Fruit fly (Drosophila melanogaster) whole organism, pupa: Measurements from ENCODE around the gene Npc1b.

Source experiments
- CG10348 ChIP-seq: fragments of 200-800 bp; sonication (Bioruptor generic); IDR thresholded peaks from 2 replicates; pipeline ENCODE4 v1.3.6; 2022; ENCODE audit warnings: missing biosample characterization, missing genetic modification characterization
- CG12605 ChIP-seq: fragments of 200-800 bp; sonication (Bioruptor generic); IDR thresholded peaks from 2 replicates; pipeline ENCODE4 v1.3.6; 2022; ENCODE audit warnings: missing biosample characterization, missing genetic modification characterization
- CG13204 ChIP-seq: fragments of 200-800 bp; sonication (Bioruptor generic); optimal IDR thresholded peaks from 2 replicates; lab custom pipeline; 2018; ENCODE audit warnings: missing biosample characterization, mild to moderate bottlenecking, missing genetic modification characterization, moderate library complexity
- CG14655 ChIP-seq: fragments of 200-800 bp; sonication (Bioruptor generic); optimal IDR thresholded peaks from 3 replicates; lab custom pipeline; 2017; ENCODE audit warnings: mild to moderate bottlenecking, missing biosample characterization, missing genetic modification reagents, missing genetic modification characterization
- CG15710 ChIP-seq: fragments of 200-800 bp; sonication (Bioruptor generic); optimal IDR thresholded peaks from 2 replicates; lab custom pipeline; 2018; ENCODE audit warnings: missing biosample characterization, mild to moderate bottlenecking, missing genetic modification characterization, moderate library complexity
- CG17806 ChIP-seq: fragments of 200-800 bp; sonication (Bioruptor generic); optimal IDR thresholded peaks from 2 replicates; lab custom pipeline; 2018; ENCODE audit warnings: missing biosample characterization, mild to moderate bottlenecking, missing genetic modification characterization, moderate library complexity
- CG32121 ChIP-seq: fragments of 200-800 bp; sonication (Bioruptor generic); IDR thresholded peaks from 2 replicates; pipeline ENCODE4 v1.3.6; 2022; ENCODE audit warnings: missing biosample characterization, missing genetic modification characterization
- CG34367 ChIP-seq: fragments of 200-800 bp; sonication (Bioruptor generic); optimal IDR thresholded peaks from 2 replicates; lab custom pipeline; 2018; ENCODE audit warnings: missing biosample characterization, mild to moderate bottlenecking, missing genetic modification characterization
- CG4496 ChIP-seq: fragments of 200-800 bp; sonication (Bioruptor generic); IDR thresholded peaks from 3 replicates; pipeline ENCODE4 v1.3.6; 2022; ENCODE audit warnings: missing biosample characterization, missing genetic modification characterization
- CG8159 ChIP-seq: fragments of 200-800 bp; sonication (Bioruptor generic); optimal IDR thresholded peaks from 3 replicates; lab custom pipeline; 2018; ENCODE audit warnings: missing biosample characterization, mild to moderate bottlenecking, missing genetic modification characterization, moderate library complexity
- CG8301 ChIP-seq: fragments of 200-800 bp; sonication (Bioruptor generic); optimal IDR thresholded peaks from 2 replicates; lab custom pipeline; 2018; ENCODE audit warnings: missing biosample characterization, mild to moderate bottlenecking, missing genetic modification characterization
- CG9948 ChIP-seq: fragments of 200-800 bp; sonication (Bioruptor generic); optimal IDR thresholded peaks from 2 replicates; lab custom pipeline; 2018; ENCODE audit warnings: missing biosample characterization, mild to moderate bottlenecking, missing genetic modification characterization, moderate library complexity
- D1 ChIP-seq: fragments of 200-800 bp; sonication (Bioruptor generic); optimal IDR thresholded peaks from 2 replicates; lab custom pipeline; 2018; ENCODE audit warnings: missing biosample characterization, mild to moderate bottlenecking, missing genetic modification characterization, moderate library complexity
- EcR ChIP-seq: fragments of 200-800 bp; sonication (Bioruptor generic); optimal IDR thresholded peaks from 3 replicates; lab custom pipeline; 2019; ENCODE audit warnings: missing biosample characterization, missing genetic modification characterization, mild to moderate bottlenecking, moderate library complexity, missing genetic modification reagents
- Ets98B ChIP-seq: fragments of 200-800 bp; sonication (Bioruptor generic); IDR thresholded peaks from 2 replicates; pipeline ENCODE4 v1.3.6; 2022; ENCODE audit warnings: missing biosample characterization, missing genetic modification characterization
- Pif1A ChIP-seq: fragments of 200-800 bp; sonication (Bioruptor generic); optimal IDR thresholded peaks from 3 replicates; lab custom pipeline; 2016; ENCODE audit warnings: missing biosample characterization, missing genetic modification characterization
- Pif1B ChIP-seq: fragments of 200-800 bp; sonication (Bioruptor generic); optimal IDR thresholded peaks from 3 replicates; lab custom pipeline; 2016; ENCODE audit warnings: missing biosample characterization, missing genetic modification characterization
- Snoo ChIP-seq: fragments of 200-800 bp; sonication (Bioruptor generic); optimal IDR thresholded peaks from 3 replicates; lab custom pipeline; 2017; ENCODE audit warnings: missing biosample characterization, mild to moderate bottlenecking, missing genetic modification characterization, inconsistent platforms
- fd96Ca ChIP-seq: fragments of 200-800 bp; sonication (Bioruptor generic); IDR thresholded peaks from 3 replicates; pipeline ENCODE4 v1.3.6; 2022; ENCODE audit warnings: missing biosample characterization, missing genetic modification characterization
- gl ChIP-seq: fragments of 200-800 bp; sonication (Bioruptor generic); optimal IDR thresholded peaks from 2 replicates; lab custom pipeline; 2018; ENCODE audit warnings: missing biosample characterization, mild to moderate bottlenecking, missing genetic modification characterization
- rn ChIP-seq: fragments of 200-800 bp; sonication (Bioruptor generic); IDR thresholded peaks from 2 replicates; pipeline ENCODE4 v1.3.6; 2022; ENCODE audit warnings: missing biosample characterization, missing genetic modification characterization

The Npc1b gene

dm6 chrX:20934530-20934929, at the start of gene Npc1b:
Npc1b (plus strand) TSS chrX:20934869.
- TF ChIP-seq gl (tag; lab: Kevin White, UChicago) (no peak), CG8159 (tag; lab: Kevin White, UChicago) (no peak), CG8301 (tag; lab: Kevin White, UChicago) (no peak), rn (GFP tag; lab: Robert Waterston, UW) (no peak), Ets98B (GFP tag; lab: Robert Waterston, UW) (no peak), CG32121 (GFP tag; lab: Robert Waterston, UW) (no peak), CG10348 (GFP tag; lab: Robert Waterston, UW) (no peak), CG9948 (no peak), Pif1A (GFP tag; lab: Kevin White, UChicago) (no peak), CG4496 (GFP tag; lab: Robert Waterston, UW) (no peak), Snoo (no peak), CG14655 (GFP tag; lab: Kevin White, UChicago) (no peak), fd96Ca (GFP tag; lab: Robert Waterston, UW) (no peak), EcR (no peak), CG17806 (tag; lab: Kevin White, UChicago) (no peak), CG34367 (no peak), CG15710 (no peak), CG13204 (GFP tag; lab: Kevin White, UChicago) (no peak)

dm6 chrX:20916436-20916835, 18.2 kb upstream of the Npc1b start:
- TF ChIP-seq EcR (no peak), Pif1A (GFP tag; lab: Kevin White, UChicago) (no peak), CG12605 (no peak), CG32121 (GFP tag; lab: Robert Waterston, UW) (no peak), CG15710 (no peak), CG13204 (GFP tag; lab: Kevin White, UChicago) (no peak), Snoo (no peak), CG9948 (no peak), CG4496 (GFP tag; lab: Robert Waterston, UW) (no peak), gl (tag; lab: Kevin White, UChicago) (no peak), Ets98B (GFP tag; lab: Robert Waterston, UW) (no peak), Pif1B (GFP tag; lab: Kevin White, UChicago) (no peak)

DNA sequence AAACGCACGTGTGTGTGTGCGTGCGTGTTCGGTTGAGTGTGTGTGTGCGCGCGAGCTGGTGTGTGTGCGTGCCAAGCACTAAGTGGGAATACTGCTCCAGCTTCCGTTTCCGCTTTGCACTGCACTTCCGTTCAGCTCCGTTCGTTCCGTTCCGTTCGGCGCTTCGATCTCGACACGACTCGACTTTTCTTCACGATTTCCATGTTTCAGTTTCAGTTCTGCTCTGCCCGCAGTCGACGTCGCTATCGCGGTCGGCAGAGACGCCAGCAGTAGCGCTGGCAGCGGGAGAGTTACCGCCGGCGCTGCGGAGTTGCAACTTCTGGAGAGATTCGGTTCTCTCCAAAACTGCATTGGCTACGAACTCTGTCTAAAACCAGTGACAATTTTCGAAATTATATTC, 10.9 kb upstream of the Npc1b start:
- TF ChIP-seq CG15710: no peak
- TF ChIP-seq CG34367: no peak
- TF ChIP-seq CG17806 (tag; lab: Kevin White, UChicago): no peak
- TF ChIP-seq CG8159 (tag; lab: Kevin White, UChicago): no peak
- no peak for TF ChIP-seq Ets98B (GFP tag; lab: Robert Waterston, UW)
- no peak for TF ChIP-seq CG32121 (GFP tag; lab: Robert Waterston, UW)
- no peak for TF ChIP-seq fd96Ca (GFP tag; lab: Robert Waterston, UW)
- TF ChIP-seq CG10348 (GFP tag; lab: Robert Waterston, UW): no peak
- TF ChIP-seq EcR: no peak
- TF ChIP-seq Snoo: no peak
- no peak for TF ChIP-seq CG8301 (tag; lab: Kevin White, UChicago)

DNA sequence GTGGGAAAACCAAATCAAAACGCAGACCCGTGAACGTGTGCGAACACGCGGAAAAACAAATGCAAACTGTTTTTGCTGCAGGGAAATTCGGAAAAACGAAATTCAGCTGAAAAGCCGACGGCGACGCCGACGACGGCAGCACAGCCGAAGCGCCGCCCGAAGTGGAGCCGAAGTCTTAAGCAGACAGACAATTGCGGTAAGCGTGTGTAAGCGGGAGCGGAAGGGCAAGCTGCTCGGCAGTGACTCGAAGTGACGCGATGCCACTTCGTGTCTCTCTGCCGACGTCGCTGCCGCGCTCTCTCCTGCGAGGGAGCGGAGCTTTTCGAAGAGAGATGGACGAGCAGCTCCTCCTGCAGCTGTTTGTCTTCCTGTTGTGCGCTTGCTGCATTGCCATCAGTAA, 9.7 kb upstream of the Npc1b start:
- TF ChIP-seq CG4496 (GFP tag; lab: Robert Waterston, UW) (0 out of 3 replicates have a peak, but pooled peaks have one; percentile 38), rn (GFP tag; lab: Robert Waterston, UW) (no peak), D1 (tag; lab: Kevin White, UChicago) (no peak)

- TF ChIP-seq CG34367 (no peak), CG15710 (no peak), CG10348 (GFP tag; lab: Robert Waterston, UW) (no peak), CG13204 (GFP tag; lab: Kevin White, UChicago) (no peak), CG8301 (tag; lab: Kevin White, UChicago) (no peak)
Measured at dm6 chrX:20925858-20926257, 8.8 kb upstream of the Npc1b start.

DNA sequence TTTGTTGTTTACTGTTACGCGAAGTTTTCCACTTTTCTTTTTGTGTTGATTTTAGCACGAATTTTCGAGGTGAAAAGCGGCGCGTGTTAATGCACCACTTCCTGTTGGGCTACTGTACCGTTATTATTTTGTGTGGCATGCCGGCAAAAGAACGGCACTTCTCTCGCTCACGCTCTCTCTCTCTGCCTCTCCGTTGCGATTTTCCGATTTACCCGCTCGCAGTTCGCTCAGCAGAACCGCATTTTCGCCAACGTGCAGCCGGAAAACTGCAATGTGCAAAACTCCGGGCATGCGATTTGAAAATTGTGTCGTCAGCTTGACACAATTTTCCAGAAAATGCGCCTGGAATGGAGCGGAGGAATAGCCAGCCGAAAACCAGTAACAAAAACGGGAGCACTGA, 7.7 kb upstream of the Npc1b start, which contains the start of gene shakB:
Gene shakB, minus strand, starts transcription at position 101 of the 400 bp plus-strand sequence.
- TF ChIP-seq CG10348 (GFP tag; lab: Robert Waterston, UW) (no peak), Pif1A (GFP tag; lab: Kevin White, UChicago) (no peak), CG12605 (no peak), EcR (no peak), CG15710 (no peak), CG8159 (tag; lab: Kevin White, UChicago) (no peak), CG17806 (tag; lab: Kevin White, UChicago) (no peak), rn (GFP tag; lab: Robert Waterston, UW) (no peak), Snoo (no peak), CG32121 (GFP tag; lab: Robert Waterston, UW) (no peak), CG34367 (no peak), CG9948 (no peak), Ets98B (GFP tag; lab: Robert Waterston, UW) (no peak), fd96Ca (GFP tag; lab: Robert Waterston, UW) (no peak), Pif1B (GFP tag; lab: Kevin White, UChicago) (no peak), CG13204 (GFP tag; lab: Kevin White, UChicago) (no peak), gl (tag; lab: Kevin White, UChicago) (no peak), CG8301 (tag; lab: Kevin White, UChicago) (no peak), CG14655 (GFP tag; lab: Kevin White, UChicago) (no peak), CG4496 (GFP tag; lab: Robert Waterston, UW) (no peak)

DNA sequence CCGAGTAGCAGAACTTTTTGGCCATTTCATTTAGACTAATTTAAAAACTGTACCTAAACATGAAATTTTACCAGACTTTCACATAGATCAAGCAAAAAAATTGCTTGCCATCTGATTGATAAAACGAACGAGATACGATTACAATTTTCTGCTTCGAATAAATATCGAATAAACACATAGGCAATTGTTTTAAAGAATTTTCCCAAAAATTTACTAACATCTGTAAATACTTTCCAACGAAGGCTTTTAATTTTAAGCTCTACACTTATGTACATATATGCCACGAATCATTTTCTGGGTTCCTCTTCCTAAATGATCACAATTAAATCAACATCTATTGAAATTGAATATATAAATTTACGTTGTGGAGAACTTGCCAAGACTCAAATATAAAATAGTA, 1.2 kb upstream of the Npc1b start, which contains the start of gene CG11227:
Gene CG11227, minus strand, starts transcription at position 101 of the 400 bp plus-strand sequence.
- TF ChIP-seq Ets98B (GFP tag; lab: Robert Waterston, UW) (no peak), D1 (tag; lab: Kevin White, UChicago) (no peak), CG8159 (tag; lab: Kevin White, UChicago) (no peak), CG12605 (no peak), CG14655 (GFP tag; lab: Kevin White, UChicago) (no peak), EcR (no peak), Pif1B (GFP tag; lab: Kevin White, UChicago) (no peak), fd96Ca (GFP tag; lab: Robert Waterston, UW) (no peak), Snoo (no peak)
- TF ChIP-seq, all 21 proteins: peak for 0
